Fruit fly (Drosophila melanogaster) whole organism, larva: ENCODE measurements around the gene SerRS-m.

Experiments used
- noc ChIP-seq: fragments of 200-800 bp; sonication (Bioruptor generic); optimal IDR thresholded peaks from 3 replicates; lab custom pipeline; 2019; ENCODE audit warnings: missing biosample characterization, mild to moderate bottlenecking, missing genetic modification characterization, moderate library complexity

Gene SerRS-m

DNA sequence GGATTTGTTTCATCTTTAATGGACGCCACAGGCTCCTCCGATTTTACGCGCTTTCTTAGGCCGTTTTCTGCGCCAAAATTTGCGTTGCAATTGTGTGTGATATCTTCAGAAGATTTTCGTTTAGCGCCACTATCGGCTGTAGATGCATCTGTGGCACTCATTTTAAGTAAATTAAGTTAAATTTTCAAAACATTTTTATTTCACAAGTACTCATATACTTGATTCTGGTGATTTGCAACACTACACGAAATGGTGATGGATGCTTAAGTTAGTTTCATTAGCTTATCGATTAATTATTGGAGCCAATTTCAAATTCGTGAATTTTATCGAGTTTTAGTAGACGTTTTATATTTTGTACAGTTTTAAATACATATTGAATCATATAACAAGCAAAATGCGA, 23.1 kb downstream of the SerRS-m start, which contains the start of gene CG6171:
CG6171 (minus strand) TSS at position 250 of the 400 bp plus-strand sequence.
- no peak for TF ChIP-seq noc

DNA sequence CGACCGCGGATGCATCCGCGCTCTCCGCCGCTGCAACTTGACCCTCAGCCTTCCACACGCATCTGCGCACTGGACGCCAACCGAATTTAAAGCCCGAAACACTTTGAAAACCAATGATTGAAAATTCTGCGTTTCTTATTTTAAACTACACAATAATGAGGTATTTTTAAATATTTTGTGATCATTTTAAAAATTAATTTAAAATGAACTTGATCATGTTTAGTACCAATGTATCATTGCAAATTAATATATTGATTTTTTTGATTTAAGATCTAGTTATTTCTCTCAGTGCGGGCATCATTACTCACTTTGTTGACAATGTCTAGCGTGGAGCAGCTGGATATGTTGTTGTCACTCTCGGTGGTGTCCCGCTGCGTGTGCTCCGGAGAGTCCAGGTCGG, 26.4 kb downstream of the SerRS-m start:
- no peak for TF ChIP-seq noc

DNA sequence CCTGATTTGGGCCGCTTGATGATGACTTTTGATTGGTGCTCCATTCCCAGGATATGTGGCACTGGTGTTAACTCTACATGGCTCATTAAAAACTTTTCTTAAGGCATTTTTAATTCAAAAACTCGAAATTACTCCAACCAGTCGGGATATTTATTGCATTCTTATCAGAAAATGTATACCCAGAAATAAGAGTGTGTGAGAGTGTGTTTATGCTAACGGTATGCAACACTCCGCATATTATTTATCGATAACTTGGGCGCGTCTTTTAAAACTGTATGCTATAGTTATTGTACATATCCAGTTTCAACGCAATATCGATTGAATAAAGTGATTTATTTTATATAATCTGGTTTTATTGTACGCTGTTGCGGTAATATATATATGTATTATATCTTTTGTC, 27.0 kb downstream of the SerRS-m start, which contains the start of gene CG34404:
CG34404 (minus strand) TSS at position 189 of the 400 bp plus-strand sequence.
- no peak for TF ChIP-seq noc

DNA sequence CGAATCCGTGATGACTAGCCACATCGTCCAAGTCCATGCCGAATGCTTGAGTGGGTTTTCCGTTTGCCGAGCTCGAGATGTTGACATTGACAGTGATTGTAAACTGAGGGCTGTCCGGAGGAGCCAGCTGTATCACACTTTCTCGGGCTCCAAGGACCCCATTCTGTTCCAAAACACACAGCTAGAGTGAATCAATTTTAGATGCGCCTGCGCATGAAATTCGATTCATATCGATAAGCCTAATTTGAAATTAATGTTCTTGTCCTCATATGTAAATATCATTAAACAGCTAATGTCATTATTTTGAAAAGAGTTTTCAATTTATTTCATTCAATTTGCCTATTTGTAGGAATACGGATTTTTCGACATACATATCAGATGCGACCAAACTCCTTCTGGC, 29.3 kb downstream of the SerRS-m start, which contains the start of gene CG14868:
CG14868 (minus strand) TSS at position 204 of the 400 bp plus-strand sequence.
- TF ChIP-seq noc: no peak

DNA sequence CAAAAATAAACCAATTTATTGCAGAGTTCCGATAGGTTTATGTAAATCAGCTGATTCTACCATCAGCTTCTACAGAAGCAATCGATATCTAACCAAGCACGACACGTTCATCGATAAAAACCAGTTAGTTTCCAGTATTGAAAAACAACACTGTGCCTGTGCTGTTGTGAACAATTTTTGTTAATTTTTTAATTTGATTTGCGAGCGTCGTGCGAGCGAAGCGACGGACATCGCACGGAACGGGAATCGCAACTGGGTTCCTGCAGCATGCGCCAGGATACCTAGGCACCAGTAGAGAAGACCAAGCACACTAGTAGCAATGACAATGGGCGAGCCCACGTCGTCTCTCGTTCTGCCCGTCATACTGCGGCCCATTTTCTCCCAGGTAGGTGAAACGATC, 31.4 kb downstream of the SerRS-m start, which contains the start of the genes Ccm3 and CG6136:
Ccm3 (plus strand) TSS at position 125 of the 400 bp plus-strand sequence.
CG6136 (minus strand) TSS at position 380 of the 400 bp plus-strand sequence.
- peak; percentile 52 for TF ChIP-seq noc

DNA sequence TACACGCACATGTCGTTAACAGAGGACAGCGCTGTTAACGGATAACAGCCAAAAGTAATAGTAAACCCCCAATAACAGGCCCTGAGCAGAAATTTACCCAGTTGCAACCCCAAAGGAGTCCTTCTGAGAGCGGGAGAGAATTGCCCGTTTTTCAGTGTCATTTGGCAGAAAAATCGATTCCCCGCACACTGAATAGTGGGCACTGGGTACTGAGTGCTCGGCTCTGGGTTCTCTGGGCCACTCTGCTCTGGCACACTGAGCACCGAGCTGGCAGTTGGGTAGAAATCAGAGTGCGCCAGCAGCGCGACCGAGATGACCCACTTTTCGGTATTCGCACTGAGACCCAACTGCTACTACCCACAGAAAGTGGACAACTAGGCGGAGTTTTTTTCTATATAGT, 33.9 kb downstream of the SerRS-m start, which contains the start of gene Rbp:
Rbp (plus strand) TSS at position 239 of the 400 bp plus-strand sequence.
- no peak for TF ChIP-seq noc

DNA sequence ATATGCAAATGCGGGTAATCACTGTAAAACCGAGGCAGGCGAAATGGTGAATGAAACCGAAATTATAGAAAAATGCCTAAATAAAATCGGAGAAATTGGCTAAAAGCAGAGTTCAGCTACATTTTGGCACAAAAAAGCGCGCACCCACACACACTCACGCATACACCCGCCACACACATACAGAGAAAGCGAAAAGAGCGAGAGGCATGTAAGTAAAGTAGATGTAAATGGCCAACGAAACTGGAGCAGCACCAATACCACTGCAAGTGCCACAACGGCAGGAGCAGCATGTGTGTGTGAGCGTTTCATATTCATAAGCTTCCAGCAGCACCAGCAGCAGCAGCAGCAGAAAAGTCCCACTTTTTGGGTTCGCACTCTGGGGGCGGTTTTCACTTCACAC, 35.0 kb downstream of the SerRS-m start:
- TF ChIP-seq noc: no peak

DNA sequence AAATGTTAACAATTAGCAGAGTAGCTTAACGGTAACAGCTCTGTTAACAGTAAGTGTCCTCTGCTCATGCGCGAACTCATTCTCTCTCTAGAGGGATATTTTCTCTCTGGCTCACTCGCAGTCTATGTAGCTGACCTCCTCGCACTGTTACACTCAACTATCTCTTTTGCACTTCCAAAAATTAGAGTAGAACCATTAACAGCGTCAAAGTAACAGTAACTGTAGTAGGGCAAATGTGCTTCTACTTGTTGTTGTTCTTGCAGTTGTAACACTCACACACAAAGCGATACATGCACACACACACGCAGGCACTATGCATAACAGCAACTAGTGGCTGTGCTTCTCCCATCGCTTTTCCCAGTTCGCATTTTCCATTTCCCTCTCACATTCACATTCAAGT, 38.6 kb downstream of the SerRS-m start:
- no peak for TF ChIP-seq noc

DNA sequence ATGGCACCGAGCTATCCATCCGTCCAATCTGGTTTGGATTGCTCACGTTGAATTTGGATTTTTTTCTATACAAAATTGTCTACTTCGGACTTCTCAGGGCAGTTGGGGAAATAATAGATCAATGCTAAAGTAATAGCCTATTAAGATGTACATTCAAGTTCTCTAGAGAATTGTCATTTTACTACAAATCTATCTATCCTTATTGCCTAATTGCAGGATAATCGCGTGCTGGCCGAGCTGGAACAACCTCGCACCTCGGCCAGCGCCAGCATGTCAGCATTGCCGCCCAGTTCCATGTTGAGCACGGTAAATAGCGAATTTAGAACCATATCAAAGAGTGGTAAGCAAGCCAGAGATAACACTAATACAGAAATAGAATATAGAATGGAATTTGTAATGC, 42.4 kb downstream of the SerRS-m start, which contains the start of gene h-cup:
h-cup (minus strand) TSS at position 101 of the 400 bp plus-strand sequence.
- no peak for TF ChIP-seq noc
